Worm (Caenorhabditis elegans) whole organism, L4 larva: ENCODE measurements around the gene srbc-41.

Experiments used
- D1046.2 ChIP-seq: fragments of 200-800 bp; sonication (Bioruptor generic); IDR thresholded peaks from 2 replicates; pipeline ENCODE4 v1.3.6; 2022; ENCODE audit warnings: missing genetic modification characterization, missing compliant biosample characterization
- F26F4.8 ChIP-seq: fragments of 200-800 bp; sonication (Bioruptor generic); conservative IDR thresholded peaks from 2 replicates; pipeline ENCODE4 v1.3.6; 2022; ENCODE audit warnings: missing genetic modification characterization, missing compliant biosample characterization
- F44E2.7 ChIP-seq: fragments of 200-800 bp; sonication (Bioruptor generic); IDR thresholded peaks from 2 replicates; pipeline ENCODE4 v2.1.2; 2022; ENCODE audit warnings: missing genetic modification characterization, missing compliant biosample characterization
- Y105C5A.15 ChIP-seq: fragments of 200-800 bp; sonication (Bioruptor generic); IDR thresholded peaks from 2 replicates; pipeline ENCODE4 v1.3.6; 2022; ENCODE audit warnings: missing genetic modification characterization, missing compliant biosample characterization
- Y48G9A.11 ChIP-seq: fragments of 200-800 bp; sonication (Bioruptor generic); IDR thresholded peaks from 2 replicates; pipeline ENCODE4 v1.3.6; 2022; ENCODE audit warnings: missing genetic modification reagents, missing genetic modification characterization, missing compliant biosample characterization
- ZK337.2 ChIP-seq: fragments of 200-800 bp; sonication (Bioruptor generic); IDR thresholded peaks from 2 replicates; pipeline ENCODE4 v1.3.6; 2022; ENCODE audit warnings: missing genetic modification reagents, missing genetic modification characterization, missing compliant biosample characterization
- aha-1 ChIP-seq: fragments of 150-350 bp; peaks from one replicate; lab custom pipeline; 2014; ENCODE audit warnings: missing biosample characterization, missing genetic modification characterization
- ceh-32 ChIP-seq: sonication (generic microtip); optimal IDR thresholded peaks from 2 replicates; lab custom pipeline; 2016; ENCODE audit warnings: mild to moderate bottlenecking, missing genetic modification characterization, missing compliant biosample characterization; ENCODE audit not compliant: poor library complexity
- ces-1 ChIP-seq: fragments of 150-350 bp; sonication (generic microtip); optimal IDR thresholded peaks from 4 replicates; lab custom pipeline; 2014; ENCODE audit warnings: missing biosample characterization, missing genetic modification reagents, missing genetic modification characterization
- daf-16 ChIP-seq, 3 experiments: sonication (generic microtip); optimal IDR thresholded peaks; 2 replicates each; lab custom pipeline; 2016 to 2017; ENCODE audit warnings: missing genetic modification characterization in 3 of 3, missing genetic modification reagents in 3 of 3, mild to moderate bottlenecking in 2 of 3, missing compliant biosample characterization in 2 of 3, missing biosample characterization in 1 of 3, moderate library complexity in 1 of 3
- daf-19 ChIP-seq: fragments of 200-800 bp; sonication (Bioruptor generic); conservative IDR thresholded peaks from 2 replicates; pipeline ENCODE4 v1.3.6; 2022; ENCODE audit warnings: missing genetic modification characterization, missing compliant biosample characterization
- daf-8 ChIP-seq: fragments of 200-800 bp; sonication (Bioruptor generic); IDR thresholded peaks from 2 replicates; pipeline ENCODE4 v1.3.6; 2022; ENCODE audit warnings: missing genetic modification characterization, missing compliant biosample characterization
- dve-1 ChIP-seq: sonication (generic microtip); optimal IDR thresholded peaks from 2 replicates; lab custom pipeline; 2017; ENCODE audit warnings: antibody characterized with exemption, mild to moderate bottlenecking, missing genetic modification characterization, missing compliant biosample characterization; ENCODE audit not compliant: insufficient read depth
- egl-43 ChIP-seq: fragments of 200-800 bp; sonication (Bioruptor generic); IDR thresholded peaks from 2 replicates; pipeline ENCODE4 v1.3.6; 2022; ENCODE audit warnings: missing genetic modification reagents, missing genetic modification characterization, missing compliant biosample characterization
- hif-1 ChIP-seq, 2 experiments: sonication (generic microtip); optimal IDR thresholded peaks; 2 replicates each; lab custom pipeline; 2016 to 2017; ENCODE audit warnings: missing compliant biosample characterization in 2 of 2, missing genetic modification characterization in 2 of 2, missing genetic modification reagents in 2 of 2, missing genotype in 2 of 2, mild to moderate bottlenecking in 1 of 2
- hlh-11 ChIP-seq: fragments of 200-800 bp; sonication (Bioruptor generic); optimal IDR thresholded peaks from 2 replicates; lab custom pipeline; 2018; ENCODE audit warnings: mild to moderate bottlenecking, missing genetic modification characterization, missing compliant biosample characterization
- hlh-30 ChIP-seq: sonication (generic microtip); optimal IDR thresholded peaks from 2 replicates; lab custom pipeline; 2017; ENCODE audit warnings: antibody characterized with exemption, mild to moderate bottlenecking, missing genetic modification characterization, missing compliant biosample characterization; ENCODE audit not compliant: insufficient read depth
- lin-1 ChIP-seq: fragments of 200-800 bp; sonication (Bioruptor generic); IDR thresholded peaks from 2 replicates; pipeline ENCODE4 v1.3.6; 2022; ENCODE audit warnings: missing genetic modification reagents, missing genetic modification characterization, missing compliant biosample characterization
- lin-13 ChIP-seq: fragments of 150-350 bp; optimal IDR thresholded peaks from 2 replicates; lab custom pipeline; 2014; ENCODE audit warnings: missing biosample characterization, missing genetic modification reagents, missing genetic modification characterization
- lin-29 ChIP-seq: fragments of 200-800 bp; sonication (Bioruptor generic); IDR thresholded peaks from 2 replicates; pipeline ENCODE4 v1.3.6; 2022; ENCODE audit warnings: missing genetic modification reagents, missing genetic modification characterization, missing compliant biosample characterization
- lin-39 ChIP-seq: fragments of 150-350 bp; optimal IDR thresholded peaks from 2 replicates; lab custom pipeline; 2014; ENCODE audit warnings: missing biosample characterization, missing genetic modification reagents, missing genetic modification characterization
- lir-3 ChIP-seq: sonication (generic microtip); optimal IDR thresholded peaks from 2 replicates; lab custom pipeline; 2016; ENCODE audit warnings: mild to moderate bottlenecking, missing genetic modification characterization, missing compliant biosample characterization
- madf-5 ChIP-seq, 2 experiments: fragments of 200-800 bp; sonication (Bioruptor generic); IDR thresholded peaks; 2 replicates each; pipeline ENCODE4 v1.3.6; 2022; ENCODE audit warnings: missing compliant biosample characterization in 2 of 2, missing genetic modification characterization in 2 of 2
- nhr-102 ChIP-seq: sonication (generic microtip); optimal IDR thresholded peaks from 2 replicates; lab custom pipeline; 2016; ENCODE audit warnings: mild to moderate bottlenecking, missing genetic modification characterization, moderate library complexity, missing compliant biosample characterization
- nhr-237 ChIP-seq: sonication (generic microtip); optimal IDR thresholded peaks from 2 replicates; lab custom pipeline; 2017; ENCODE audit warnings: missing biosample characterization, missing genetic modification characterization
- nhr-25 ChIP-seq: sonication (generic microtip); optimal IDR thresholded peaks from 2 replicates; lab custom pipeline; 2017; ENCODE audit warnings: missing genetic modification characterization, mild to moderate bottlenecking, missing compliant biosample characterization, antibody characterized with exemption, moderate library complexity, borderline replicate concordance; ENCODE audit not compliant: insufficient read depth
- nhr-28 ChIP-seq: fragments of 150-350 bp; optimal IDR thresholded peaks from 2 replicates; lab custom pipeline; 2014; ENCODE audit warnings: missing biosample characterization, missing genetic modification characterization
- nhr-6 ChIP-seq: fragments of 150-350 bp; optimal IDR thresholded peaks from 2 replicates; lab custom pipeline; 2014; ENCODE audit warnings: missing biosample characterization, missing genetic modification characterization
- nhr-77 ChIP-seq: fragments of 150-350 bp; optimal IDR thresholded peaks from 2 replicates; lab custom pipeline; 2014; ENCODE audit warnings: missing biosample characterization, missing genetic modification characterization
- pha-4 ChIP-seq, 2 experiments: fragments of 150-350 bp in 1 of 2; fragments of 200-800 bp in 1 of 2; sonication (Bioruptor generic) in 1 of 2; IDR thresholded peaks in 1 of 2; optimal IDR thresholded peaks in 1 of 2; 2 replicates each; pipeline versions ENCODE4 v1.3.6 to Lab custom; 2014 to 2022; ENCODE audit warnings: missing genetic modification characterization in 2 of 2, missing genetic modification reagents in 2 of 2, missing biosample characterization in 1 of 2, missing compliant biosample characterization in 1 of 2
- php-3 ChIP-seq: fragments of 200-800 bp; sonication (Bioruptor generic); IDR thresholded peaks from 2 replicates; pipeline ENCODE4 v1.3.6; 2022; ENCODE audit warnings: missing genetic modification reagents, missing genetic modification characterization, missing compliant biosample characterization
- pqm-1 ChIP-seq: sonication (generic microtip); optimal IDR thresholded peaks from 2 replicates; lab custom pipeline; 2017; ENCODE audit warnings: missing biosample characterization, missing genetic modification characterization
- rbr-2 ChIP-seq: sonication (generic microtip); optimal IDR thresholded peaks from 2 replicates; lab custom pipeline; 2016; ENCODE audit warnings: missing genotype, missing genetic modification characterization, missing compliant biosample characterization
- snpc-1.2 ChIP-seq: fragments of 200-800 bp; sonication (Bioruptor generic); IDR thresholded peaks from 2 replicates; pipeline ENCODE4 v1.3.6; 2022; ENCODE audit warnings: missing genetic modification reagents, missing genetic modification characterization, missing compliant biosample characterization
- spr-1 ChIP-seq: sonication (generic microtip); optimal IDR thresholded peaks from 2 replicates; lab custom pipeline; 2016; ENCODE audit warnings: mild to moderate bottlenecking, missing genetic modification characterization, missing compliant biosample characterization
- spr-3 ChIP-seq: fragments of 200-800 bp; sonication (Bioruptor generic); optimal IDR thresholded peaks from 2 replicates; lab custom pipeline; 2018; ENCODE audit warnings: mild to moderate bottlenecking, missing genetic modification characterization, missing compliant biosample characterization
- tra-1 ChIP-seq: fragments of 200-800 bp; sonication (Bioruptor generic); IDR thresholded peaks from 2 replicates; pipeline ENCODE4 v1.3.6; 2022; ENCODE audit warnings: missing genetic modification reagents, missing genetic modification characterization, missing compliant biosample characterization
- unc-62 ChIP-seq, 3 experiments: fragments of 150-350 bp in 1 of 3; sonication (generic microtip); optimal IDR thresholded peaks in 2 of 3; peaks in 1 of 3; 1 replicate in 1 of 3; 2 replicates in 2 of 3; lab custom pipeline; 2014 to 2017; ENCODE audit warnings: missing biosample characterization in 3 of 3, missing genetic modification characterization in 3 of 3, missing genetic modification reagents in 3 of 3, missing genotype in 1 of 3
- vab-7 ChIP-seq: fragments of 200-800 bp; sonication (Bioruptor generic); IDR thresholded peaks from 2 replicates; pipeline ENCODE4 v1.3.6; 2022; ENCODE audit warnings: missing genetic modification reagents, missing genetic modification characterization, missing compliant biosample characterization
- zfp-2 ChIP-seq: sonication (generic microtip); optimal IDR thresholded peaks from 2 replicates; lab custom pipeline; 2016; ENCODE audit warnings: mild to moderate bottlenecking, missing genetic modification characterization, missing compliant biosample characterization
- zfp-3 ChIP-seq: fragments of 200-800 bp; sonication (Bioruptor generic); conservative IDR thresholded peaks from 2 replicates; pipeline ENCODE4 v1.3.6; 2022; ENCODE audit warnings: missing genetic modification reagents, missing genetic modification characterization, missing compliant biosample characterization
- zip-2 ChIP-seq: fragments of 150-350 bp; optimal IDR thresholded peaks from 2 replicates; lab custom pipeline; 2014; ENCODE audit warnings: missing biosample characterization, missing genetic modification characterization

srbc-41 gene

DNA sequence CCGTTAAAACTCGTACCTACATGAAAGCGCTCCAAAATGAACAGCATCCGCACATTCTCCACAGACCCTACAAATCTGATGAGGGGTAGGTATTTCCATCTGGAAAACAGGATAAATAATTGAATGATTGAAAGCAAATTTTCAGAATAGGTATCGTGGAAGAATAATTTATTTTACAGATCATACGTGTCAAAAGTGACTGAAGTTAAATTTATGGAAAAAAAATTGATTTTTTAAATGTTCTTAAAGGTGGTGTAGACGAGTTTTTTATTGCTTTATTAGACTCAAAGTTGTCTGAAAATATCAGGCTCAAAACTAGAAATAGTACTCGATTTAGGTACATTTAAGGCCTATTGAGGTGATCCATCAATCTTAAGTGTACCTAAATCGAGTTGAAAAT, 12.1 kb upstream of the srbc-41 start, which contains the start of gene nhr-237:
Gene nhr-237, minus strand, starts transcription at position 101 of the 400 bp plus-strand sequence.
- no peak for TF ChIP-seq Y105C5A.15 (GFP tag; lab: Robert Waterston, UW)
- TF ChIP-seq Y48G9A.11 (GFP tag; lab: Robert Waterston, UW), result no peak
- TF ChIP-seq hlh-30 (tag; lab: Kevin White, UChicago), result no peak
- no peak for TF ChIP-seq lin-29 (GFP tag; lab: Robert Waterston, UW)
- TF ChIP-seq nhr-102 (tag; lab: Kevin White, UChicago), result no peak
- no peak for TF ChIP-seq vab-7 (GFP tag; lab: Robert Waterston, UW)
- TF ChIP-seq ceh-32 (tag; lab: Kevin White, UChicago), result no peak
- no peak for TF ChIP-seq nhr-237 (tag; lab: Kevin White, UChicago)
- no peak for TF ChIP-seq lir-3 (tag; lab: Kevin White, UChicago)
- no peak for TF ChIP-seq spr-3 (GFP tag; lab: Kevin White, UChicago)
- TF ChIP-seq daf-8, result no peak
- no peak for TF ChIP-seq egl-43 (GFP tag; lab: Robert Waterston, UW)
- TF ChIP-seq D1046.2 (GFP tag; lab: Robert Waterston, UW), result no peak
- TF ChIP-seq pqm-1 (tag; lab: Kevin White, UChicago), result no peak
- no peak for TF ChIP-seq daf-19 (GFP tag; lab: Robert Waterston, UW)
- no peak for TF ChIP-seq hif-1 (tag; optimal IDR thresholded peaks at IDR 0.05; lab: Kevin White, UChicago)
- no peak for TF ChIP-seq madf-5 (GFP tag; IDR thresholded peaks at IDR 0.05; lab: Robert Waterston, UW)
- TF ChIP-seq pha-4 (GFP tag; IDR thresholded peaks at IDR 0.05; lab: Robert Waterston, UW), result no peak
- no peak for TF ChIP-seq pha-4 (tag; optimal IDR thresholded peaks at IDR 0.05; lab: Kevin White, UChicago)

ce11 chrV:1624340-1624739, 9.7 kb upstream of the srbc-41 start, which contains the start of gene nhr-110:
Gene nhr-110, minus strand, starts transcription at chrV:1624440.
- TF ChIP-seq daf-16 (GFP tag; optimal IDR thresholded peaks at IDR 0.05; lab: Kevin White, UChicago), result no peak
- peak; percentile 47 for TF ChIP-seq daf-16 (tag; optimal IDR thresholded peaks at IDR 0.05; lab: Kevin White, UChicago)
- TF ChIP-seq nhr-28 (tag; lab: Kevin White, UChicago), result peak; percentile 16
- TF ChIP-seq unc-62 (GFP tag; optimal IDR thresholded peaks at IDR 0.05 in 1 of 2; lab: Kevin White, UChicago), result peak in 1 of 2 experiments; percentile 46
- no peak for TF ChIP-seq unc-62 (tag; optimal IDR thresholded peaks at IDR 0.05; lab: Kevin White, UChicago)
- TF ChIP-seq lin-39 (tag; lab: Kevin White, UChicago), result no peak
- peak; percentile 33 for TF ChIP-seq dve-1 (tag; lab: Kevin White, UChicago)
- TF ChIP-seq Y48G9A.11 (GFP tag; lab: Robert Waterston, UW), result no peak
- no peak for TF ChIP-seq zfp-2 (tag; lab: Kevin White, UChicago)
- no peak for TF ChIP-seq lin-1 (GFP tag; lab: Robert Waterston, UW)
- no peak for TF ChIP-seq lin-13 (GFP tag; lab: Kevin White, UChicago)
- no peak for TF ChIP-seq tra-1 (GFP tag; lab: Robert Waterston, UW)

DNA sequence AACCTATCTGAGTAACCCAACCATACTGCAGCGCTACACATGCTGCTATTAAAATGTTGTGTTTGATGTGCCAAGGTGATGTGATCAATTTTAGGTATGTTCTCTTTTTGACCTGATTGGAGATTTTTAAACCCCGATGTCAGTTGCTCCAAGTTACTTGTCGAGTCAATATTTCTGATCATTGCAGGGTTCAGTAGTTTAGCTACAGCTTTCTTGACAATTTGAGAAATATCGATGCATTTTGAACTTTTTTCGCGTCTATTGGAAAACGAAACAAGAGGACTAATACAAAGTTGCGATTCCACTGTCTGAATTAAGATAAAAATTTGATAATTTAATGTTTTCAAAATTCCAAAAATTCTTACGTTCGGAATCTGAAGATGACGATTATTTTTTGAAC, 8.8 kb upstream of the srbc-41 start:
- TF ChIP-seq ces-1 (GFP tag; lab: Kevin White, UChicago) (no peak), php-3 (GFP tag; lab: Robert Waterston, UW) (no peak), snpc-1.2 (GFP tag; lab: Robert Waterston, UW) (no peak), zfp-3 (GFP tag; lab: Robert Waterston, UW) (no peak), aha-1 (tag; lab: Kevin White, UChicago) (peak; percentile 94)

DNA sequence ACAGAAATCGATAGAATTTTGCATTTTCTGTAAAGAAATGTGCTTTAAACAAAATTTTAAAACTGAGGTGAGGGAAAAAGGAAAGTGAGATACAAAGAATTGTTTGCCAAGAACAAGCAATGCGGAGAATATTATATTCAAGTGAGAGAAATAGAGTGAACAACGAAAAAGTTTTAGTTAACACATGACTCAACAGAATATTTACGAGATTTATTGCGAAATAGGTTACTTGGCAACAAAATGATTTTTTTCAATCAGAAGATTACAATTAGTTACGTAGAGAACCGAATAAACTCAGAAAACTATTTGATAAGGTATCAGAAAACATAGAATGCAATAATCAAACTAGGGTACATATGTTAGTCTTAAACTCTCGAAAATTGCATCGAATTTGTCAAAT, 6.9 kb upstream of the srbc-41 start, which contains the start of gene nhr-117:
Gene nhr-117, minus strand, starts transcription at position 27 of the 400 bp plus-strand sequence.
- TF ChIP-seq spr-1 (tag; lab: Kevin White, UChicago), result no peak
- peak; percentile 25 for TF ChIP-seq nhr-77 (tag; lab: Kevin White, UChicago)
- no peak for TF ChIP-seq vab-7 (GFP tag; lab: Robert Waterston, UW)
- no peak for TF ChIP-seq F26F4.8 (GFP tag; lab: Robert Waterston, UW)
- TF ChIP-seq F44E2.7 (GFP tag; lab: Robert Waterston, UW), result no peak
- no peak for TF ChIP-seq nhr-25
- TF ChIP-seq snpc-1.2 (GFP tag; lab: Robert Waterston, UW), result no peak
- no peak for TF ChIP-seq rbr-2
- no peak for TF ChIP-seq ZK337.2
- no peak for TF ChIP-seq php-3 (GFP tag; lab: Robert Waterston, UW)
- TF ChIP-seq ceh-32 (tag; lab: Kevin White, UChicago), result no peak
- peak; percentile 48 for TF ChIP-seq hlh-30 (tag; lab: Kevin White, UChicago)
- no peak for TF ChIP-seq nhr-102 (tag; lab: Kevin White, UChicago)
- TF ChIP-seq unc-62 (GFP tag; optimal IDR thresholded peaks at IDR 0.05 in 1 of 2; lab: Kevin White, UChicago), result no peak
- TF ChIP-seq unc-62 (tag; optimal IDR thresholded peaks at IDR 0.05; lab: Kevin White, UChicago), result no peak
- TF ChIP-seq D1046.2 (GFP tag; lab: Robert Waterston, UW), result no peak
- no peak for TF ChIP-seq lin-13 (GFP tag; lab: Kevin White, UChicago)
- no peak for TF ChIP-seq nhr-6 (tag; lab: Kevin White, UChicago)
- peak; percentile 29 for TF ChIP-seq hlh-11 (tag; lab: Kevin White, UChicago)
- no peak for TF ChIP-seq zip-2 (tag; lab: Kevin White, UChicago)
